Fruit fly (Drosophila melanogaster): ENCODE results near the gene Muc4B.

DNA sequence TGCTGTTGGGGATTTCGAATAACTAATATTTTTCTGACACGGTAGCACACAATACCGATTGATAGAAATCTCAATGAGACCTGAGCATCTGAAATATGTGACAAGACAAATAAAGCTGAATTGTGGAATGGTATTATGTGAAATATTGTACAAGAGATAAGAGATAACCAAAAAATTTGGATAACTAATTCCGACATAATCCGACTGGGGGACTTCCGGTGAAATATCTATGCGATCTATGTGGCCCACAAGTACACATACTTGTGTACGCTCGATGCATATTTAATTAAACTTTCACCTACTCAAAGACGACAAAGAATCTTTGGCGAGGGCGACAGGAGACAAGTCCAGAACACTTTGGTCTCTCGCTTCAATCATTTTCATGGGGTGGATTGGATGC, 6.8 kb upstream of the Muc4B start, which contains the start of gene CG15576:
- TF ChIP-seq Snoo (tag; optimal IDR thresholded peaks at IDR 0.05) (no peak), CG9948 (tag; optimal IDR thresholded peaks at IDR 0.05) (no peak), CG8159 (tag; optimal IDR thresholded peaks at IDR 0.05) (no peak), rn (GFP tag; IDR thresholded peaks at IDR 0.05) (no peak), Pif1A (GFP tag; optimal IDR thresholded peaks at IDR 0.05) (no peak), CG4496 (GFP tag; IDR thresholded peaks at IDR 0.05) (no peak), D1 (tag; optimal IDR thresholded peaks at IDR 0.05) (no peak), CG15710 (tag; optimal IDR thresholded peaks at IDR 0.05) (no peak), Ets98B (GFP tag; IDR thresholded peaks at IDR 0.05) (no peak)

All from whole organism, pupa.